Worm (Caenorhabditis elegans) whole organism, L4 larva: Measurements from ENCODE around the gene F32D8.5.

ENCODE experiments used
- F26F4.8 ChIP-seq: fragments of 200-800 bp; sonication (Bioruptor generic); conservative IDR thresholded peaks from 2 replicates; pipeline ENCODE4 v1.3.6; 2022; ENCODE audit warnings: missing genetic modification characterization, missing compliant biosample characterization
- F37D6.2 ChIP-seq: sonication (generic microtip); optimal IDR thresholded peaks from 2 replicates; lab custom pipeline; 2016; ENCODE audit warnings: mild to moderate bottlenecking, missing genetic modification characterization, missing compliant biosample characterization
- F49E8.2 ChIP-seq: sonication (generic microtip); optimal IDR thresholded peaks from 2 replicates; lab custom pipeline; 2016; ENCODE audit warnings: missing compliant biosample characterization, mild to moderate bottlenecking, missing genetic modification characterization, borderline replicate concordance
- T26A8.4 ChIP-seq: fragments of 200-800 bp; sonication (Bioruptor generic); IDR thresholded peaks from 2 replicates; pipeline ENCODE4 v1.3.6; 2022; ENCODE audit warnings: missing genetic modification characterization, missing compliant biosample characterization
- aha-1 ChIP-seq: fragments of 150-350 bp; peaks from one replicate; lab custom pipeline; 2014; ENCODE audit warnings: missing biosample characterization, missing genetic modification characterization
- arid-1 ChIP-seq: fragments of 200-800 bp; sonication (Bioruptor generic); conservative IDR thresholded peaks from 2 replicates; pipeline ENCODE4 v1.3.6; 2022; ENCODE audit warnings: missing genetic modification reagents, missing genetic modification characterization, missing compliant biosample characterization
- ceh-20 ChIP-seq: fragments of 200-800 bp; sonication (Bioruptor generic); IDR thresholded peaks from 2 replicates; pipeline ENCODE4 v1.3.6; 2022; ENCODE audit warnings: missing genetic modification reagents, missing genetic modification characterization, missing compliant biosample characterization
- ceh-44 ChIP-seq: fragments of 200-800 bp; sonication (Bioruptor generic); IDR thresholded peaks from 2 replicates; pipeline ENCODE4 v1.3.6; 2022; ENCODE audit warnings: missing genetic modification reagents, missing genetic modification characterization, missing compliant biosample characterization
- ces-1 ChIP-seq: fragments of 150-350 bp; sonication (generic microtip); optimal IDR thresholded peaks from 4 replicates; lab custom pipeline; 2014; ENCODE audit warnings: missing biosample characterization, missing genetic modification reagents, missing genetic modification characterization
- cey-2 ChIP-seq: sonication (generic microtip); optimal IDR thresholded peaks from 3 replicates; lab custom pipeline; 2017; ENCODE audit warnings: missing genetic modification characterization, mild to moderate bottlenecking, missing compliant biosample characterization, antibody characterized with exemption, borderline replicate concordance; ENCODE audit not compliant: insufficient read depth
- ctbp-1 ChIP-seq: fragments of 200-800 bp; sonication (Bioruptor generic); IDR thresholded peaks from 2 replicates; pipeline ENCODE4 v1.3.6; 2022; ENCODE audit warnings: missing genetic modification reagents, missing genetic modification characterization, missing compliant biosample characterization
- daf-16 ChIP-seq, 3 experiments: sonication (generic microtip); optimal IDR thresholded peaks; 2 replicates each; lab custom pipeline; 2016 to 2017; ENCODE audit warnings: missing genetic modification characterization in 3 of 3, missing genetic modification reagents in 3 of 3, mild to moderate bottlenecking in 2 of 3, missing compliant biosample characterization in 2 of 3, missing biosample characterization in 1 of 3, moderate library complexity in 1 of 3
- daf-19 ChIP-seq: fragments of 200-800 bp; sonication (Bioruptor generic); conservative IDR thresholded peaks from 2 replicates; pipeline ENCODE4 v1.3.6; 2022; ENCODE audit warnings: missing genetic modification characterization, missing compliant biosample characterization
- dmd-6 ChIP-seq: fragments of 200-800 bp; sonication (Bioruptor generic); IDR thresholded peaks from 2 replicates; pipeline ENCODE4 v1.3.6; 2022; ENCODE audit warnings: missing genetic modification reagents, missing genetic modification characterization, missing compliant biosample characterization
- dve-1 ChIP-seq: sonication (generic microtip); optimal IDR thresholded peaks from 2 replicates; lab custom pipeline; 2017; ENCODE audit warnings: antibody characterized with exemption, mild to moderate bottlenecking, missing genetic modification characterization, missing compliant biosample characterization; ENCODE audit not compliant: insufficient read depth
- egl-27 ChIP-seq: sonication (generic microtip); optimal IDR thresholded peaks from 3 replicates; lab custom pipeline; 2017; ENCODE audit warnings: missing biosample characterization, missing genetic modification reagents, missing genetic modification characterization
- gei-8 ChIP-seq: fragments of 200-800 bp; sonication (Bioruptor generic); optimal IDR thresholded peaks from 2 replicates; lab custom pipeline; 2018; ENCODE audit warnings: mild to moderate bottlenecking, missing genetic modification characterization, missing compliant biosample characterization
- hif-1 ChIP-seq, 2 experiments: sonication (generic microtip); optimal IDR thresholded peaks; 2 replicates each; lab custom pipeline; 2016 to 2017; ENCODE audit warnings: missing compliant biosample characterization in 2 of 2, missing genetic modification characterization in 2 of 2, missing genetic modification reagents in 2 of 2, missing genotype in 2 of 2, mild to moderate bottlenecking in 1 of 2
- hlh-30 ChIP-seq: sonication (generic microtip); optimal IDR thresholded peaks from 2 replicates; lab custom pipeline; 2017; ENCODE audit warnings: antibody characterized with exemption, mild to moderate bottlenecking, missing genetic modification characterization, missing compliant biosample characterization; ENCODE audit not compliant: insufficient read depth
- hmg-1.1 ChIP-seq: fragments of 200-800 bp; sonication (Bioruptor generic); IDR thresholded peaks from 2 replicates; pipeline ENCODE4 v1.3.6; 2022; ENCODE audit warnings: missing genetic modification reagents, missing genetic modification characterization, missing compliant biosample characterization
- jun-1 ChIP-seq: fragments of 150-350 bp; optimal IDR thresholded peaks from 2 replicates; lab custom pipeline; 2014; ENCODE audit warnings: missing biosample characterization, missing genetic modification reagents, missing genetic modification characterization
- lin-13 ChIP-seq: fragments of 150-350 bp; optimal IDR thresholded peaks from 2 replicates; lab custom pipeline; 2014; ENCODE audit warnings: missing biosample characterization, missing genetic modification reagents, missing genetic modification characterization
- lin-15B ChIP-seq: fragments of 150-350 bp; sonication (generic microtip); optimal IDR thresholded peaks from 3 replicates; lab custom pipeline; 2014; ENCODE audit warnings: missing biosample characterization, missing genetic modification characterization
- lin-38 ChIP-seq: fragments of 200-800 bp; sonication (Bioruptor generic); IDR thresholded peaks from 2 replicates; pipeline ENCODE4 v1.3.6; 2022; ENCODE audit warnings: missing genetic modification reagents, missing genetic modification characterization, missing compliant biosample characterization
- madf-5 ChIP-seq, 2 experiments: fragments of 200-800 bp; sonication (Bioruptor generic); IDR thresholded peaks; 2 replicates each; pipeline ENCODE4 v1.3.6; 2022; ENCODE audit warnings: missing compliant biosample characterization in 2 of 2, missing genetic modification characterization in 2 of 2
- mdl-1 ChIP-seq, 2 experiments: fragments of 150-350 bp in 1 of 2; sonication (generic microtip) in 1 of 2; optimal IDR thresholded peaks; 2 replicates each; lab custom pipeline; 2014 to 2017; ENCODE audit warnings: missing biosample characterization in 2 of 2, missing genetic modification characterization in 2 of 2
- mes-2 ChIP-seq: sonication (generic microtip); optimal IDR thresholded peaks from 2 replicates; lab custom pipeline; 2016; ENCODE audit warnings: missing genotype, mild to moderate bottlenecking, missing genetic modification characterization, missing compliant biosample characterization; ENCODE audit not compliant: poor library complexity, severe bottlenecking
- mxl-2 ChIP-seq: fragments of 200-800 bp; sonication (Bioruptor generic); conservative IDR thresholded peaks from 2 replicates; pipeline ENCODE4 v1.3.6; 2022; ENCODE audit warnings: missing genetic modification reagents, missing genetic modification characterization, missing compliant biosample characterization
- mxl-3 ChIP-seq: fragments of 200-800 bp; sonication (Bioruptor generic); optimal IDR thresholded peaks from 2 replicates; lab custom pipeline; 2018; ENCODE audit warnings: mild to moderate bottlenecking, missing genetic modification characterization, missing compliant biosample characterization
- nhr-10 ChIP-seq: fragments of 150-350 bp; optimal IDR thresholded peaks from 2 replicates; lab custom pipeline; 2014; ENCODE audit warnings: missing biosample characterization, missing genetic modification characterization
- nhr-102 ChIP-seq: sonication (generic microtip); optimal IDR thresholded peaks from 2 replicates; lab custom pipeline; 2016; ENCODE audit warnings: mild to moderate bottlenecking, missing genetic modification characterization, moderate library complexity, missing compliant biosample characterization
- nhr-11 ChIP-seq: fragments of 150-350 bp; optimal IDR thresholded peaks from 2 replicates; lab custom pipeline; 2014; ENCODE audit warnings: missing biosample characterization, missing genetic modification characterization
- nhr-48 ChIP-seq: sonication (generic microtip); optimal IDR thresholded peaks from 2 replicates; lab custom pipeline; 2016; ENCODE audit warnings: mild to moderate bottlenecking, missing genetic modification characterization, missing compliant biosample characterization
- nhr-6 ChIP-seq: fragments of 150-350 bp; optimal IDR thresholded peaks from 2 replicates; lab custom pipeline; 2014; ENCODE audit warnings: missing biosample characterization, missing genetic modification characterization
- php-3 ChIP-seq: fragments of 200-800 bp; sonication (Bioruptor generic); IDR thresholded peaks from 2 replicates; pipeline ENCODE4 v1.3.6; 2022; ENCODE audit warnings: missing genetic modification reagents, missing genetic modification characterization, missing compliant biosample characterization
- rbr-2 ChIP-seq: sonication (generic microtip); optimal IDR thresholded peaks from 2 replicates; lab custom pipeline; 2016; ENCODE audit warnings: missing genotype, missing genetic modification characterization, missing compliant biosample characterization
- spr-1 ChIP-seq: sonication (generic microtip); optimal IDR thresholded peaks from 2 replicates; lab custom pipeline; 2016; ENCODE audit warnings: mild to moderate bottlenecking, missing genetic modification characterization, missing compliant biosample characterization
- tag-97 ChIP-seq: fragments of 200-800 bp; sonication (Bioruptor generic); IDR thresholded peaks from 2 replicates; pipeline ENCODE4 v1.3.6; 2022; ENCODE audit warnings: missing genetic modification characterization, missing compliant biosample characterization
- tra-1 ChIP-seq: fragments of 200-800 bp; sonication (Bioruptor generic); IDR thresholded peaks from 2 replicates; pipeline ENCODE4 v1.3.6; 2022; ENCODE audit warnings: missing genetic modification reagents, missing genetic modification characterization, missing compliant biosample characterization
- unc-62 ChIP-seq, 3 experiments: fragments of 150-350 bp in 1 of 3; sonication (generic microtip); optimal IDR thresholded peaks in 2 of 3; peaks in 1 of 3; 1 replicate in 1 of 3; 2 replicates in 2 of 3; lab custom pipeline; 2014 to 2017; ENCODE audit warnings: missing biosample characterization in 3 of 3, missing genetic modification characterization in 3 of 3, missing genetic modification reagents in 3 of 3, missing genotype in 1 of 3
- vab-7 ChIP-seq: fragments of 200-800 bp; sonication (Bioruptor generic); IDR thresholded peaks from 2 replicates; pipeline ENCODE4 v1.3.6; 2022; ENCODE audit warnings: missing genetic modification reagents, missing genetic modification characterization, missing compliant biosample characterization
- zip-11 ChIP-seq: fragments of 200-800 bp; sonication (Bioruptor generic); IDR thresholded peaks from 2 replicates; pipeline ENCODE4 v1.3.6; 2022; ENCODE audit warnings: missing genetic modification characterization, missing compliant biosample characterization
- zip-2 ChIP-seq: fragments of 150-350 bp; optimal IDR thresholded peaks from 2 replicates; lab custom pipeline; 2014; ENCODE audit warnings: missing biosample characterization, missing genetic modification characterization
- ztf-7 ChIP-seq: fragments of 150-350 bp; optimal IDR thresholded peaks from 2 replicates; lab custom pipeline; 2014; ENCODE audit warnings: missing biosample characterization, missing genetic modification characterization

The F32D8.5 gene

ce11 chrV:10939990-10940570 lies 45.5 kb downstream of the F32D8.5 start:
- TF ChIP-seq php-3 (GFP tag; lab: Robert Waterston, UW) = peak; percentile 84
- TF ChIP-seq tra-1 (GFP tag; lab: Robert Waterston, UW) = no peak
- TF ChIP-seq lin-38 (GFP tag; lab: Robert Waterston, UW) = no peak; the same call in 1 of the 2 replicates
- no peak for TF ChIP-seq F26F4.8 (GFP tag; lab: Robert Waterston, UW)
- TF ChIP-seq dve-1 (tag; lab: Kevin White, UChicago) = peak; percentile 46
- TF ChIP-seq ceh-20 (GFP tag; lab: Robert Waterston, UW) = peak; percentile 32; the same call in 1 of the 2 replicates
- peak; percentile 80 for TF ChIP-seq hlh-30 (tag; lab: Kevin White, UChicago)
- TF ChIP-seq aha-1 (tag; lab: Kevin White, UChicago) = peak; percentile 72
- no peak for TF ChIP-seq ctbp-1
- peak in 1 of 2 experiments; percentile 44 for TF ChIP-seq unc-62 (GFP tag; optimal IDR thresholded peaks at IDR 0.05 in 1 of 2; lab: Kevin White, UChicago)
- TF ChIP-seq unc-62 (tag; optimal IDR thresholded peaks at IDR 0.05; lab: Kevin White, UChicago) = no peak
- TF ChIP-seq mxl-2 (GFP tag; lab: Robert Waterston, UW) = peak; percentile 96

- TF ChIP-seq lin-13 (GFP tag; lab: Kevin White, UChicago) = peak; percentile 67
- TF ChIP-seq unc-62 (GFP tag; optimal IDR thresholded peaks at IDR 0.05 in 1 of 2; lab: Kevin White, UChicago) = peak in 1 of 2 experiments; percentile 96
- no peak for TF ChIP-seq unc-62 (tag; optimal IDR thresholded peaks at IDR 0.05; lab: Kevin White, UChicago)
- peak; percentile 61 for TF ChIP-seq mes-2 (tag; lab: Kevin White, UChicago)
- TF ChIP-seq zip-11 (GFP tag; lab: Robert Waterston, UW) = no peak
- TF ChIP-seq zip-2 (tag; lab: Kevin White, UChicago) = peak; percentile 96
- peak; percentile 91 for TF ChIP-seq ztf-7 (tag; lab: Kevin White, UChicago)
- no peak for TF ChIP-seq egl-27 (tag; lab: Kevin White, UChicago)
- no peak for TF ChIP-seq madf-5 (GFP tag; IDR thresholded peaks at IDR 0.05; lab: Robert Waterston, UW)
- TF ChIP-seq ces-1 (GFP tag; lab: Kevin White, UChicago) = no peak
- TF ChIP-seq nhr-102 (tag; lab: Kevin White, UChicago) = peak; percentile 82
- TF ChIP-seq jun-1 (tag; lab: Kevin White, UChicago) = no peak
- peak; percentile 70 to 72 for TF ChIP-seq mdl-1 (tag; optimal IDR thresholded peaks at IDR 0.05; lab: Kevin White, UChicago)
- peak; percentile 33; the same call in 1 of the 2 replicates for TF ChIP-seq tra-1 (GFP tag; lab: Robert Waterston, UW)
- TF ChIP-seq hmg-1.1 (GFP tag; lab: Robert Waterston, UW) = peak; percentile 55; the same call in 1 of the 2 replicates
- TF ChIP-seq hif-1 (tag; optimal IDR thresholded peaks at IDR 0.05; lab: Kevin White, UChicago) = peak in 1 of 2 experiments; percentile 51
- TF ChIP-seq nhr-11 (tag; lab: Kevin White, UChicago) = peak; percentile 31
- peak; percentile 77; the same call in 1 of the 2 replicates for TF ChIP-seq T26A8.4 (GFP tag; lab: Robert Waterston, UW)
- TF ChIP-seq daf-16 (GFP tag; optimal IDR thresholded peaks at IDR 0.05; lab: Kevin White, UChicago) = no peak
- TF ChIP-seq daf-16 (tag; optimal IDR thresholded peaks at IDR 0.05; lab: Kevin White, UChicago) = peak; percentile 93
- no peak for TF ChIP-seq ctbp-1
- TF ChIP-seq rbr-2 (tag; lab: Kevin White, UChicago) = peak; percentile 42
- peak; percentile 33 for TF ChIP-seq F37D6.2 (tag; lab: Kevin White, UChicago)
- peak; percentile 85; the same call in 1 of the 2 replicates for TF ChIP-seq dmd-6 (GFP tag; lab: Robert Waterston, UW)
- TF ChIP-seq ceh-44 (GFP tag; lab: Robert Waterston, UW) = no peak
- TF ChIP-seq nhr-10 = peak; percentile 71
- no peak for TF ChIP-seq gei-8
- TF ChIP-seq cey-2 (tag; lab: Kevin White, UChicago) = peak; percentile 51
- peak; percentile 89 for TF ChIP-seq nhr-48 (tag; lab: Kevin White, UChicago)
- no peak for TF ChIP-seq vab-7 (GFP tag; lab: Robert Waterston, UW)
- peak; percentile 71 for TF ChIP-seq spr-1 (tag; lab: Kevin White, UChicago)
- no peak for TF ChIP-seq lin-15B (tag; lab: Kevin White, UChicago)
- TF ChIP-seq F49E8.2 = no peak
- peak; percentile 8 for TF ChIP-seq nhr-6 (tag; lab: Kevin White, UChicago)
- TF ChIP-seq daf-19 (GFP tag; lab: Robert Waterston, UW) = 0 out of 2 replicates have a peak, but pooled peaks have one; percentile 23
- no peak for TF ChIP-seq tag-97 (GFP tag; lab: Robert Waterston, UW)
- TF ChIP-seq mxl-3 (GFP tag; lab: Kevin White, UChicago) = peak; percentile 75
- 0 out of 2 replicates have a peak, but pooled peaks have one; percentile 10 for TF ChIP-seq arid-1
Observed at ce11 chrV:10940571-10940991, 46.0 kb downstream of the F32D8.5 start.
